Worm (Caenorhabditis elegans) whole organism, L2 larva: Measurements from ENCODE around the gene nhr-18.

Experiments used
- C34F6.9 ChIP-seq: fragments of 150-350 bp; optimal IDR thresholded peaks from 2 replicates; lab custom pipeline; 2014; ENCODE audit warnings: missing biosample characterization, missing genetic modification characterization
- F13H6.1 ChIP-seq: sonication (generic microtip); optimal IDR thresholded peaks from 2 replicates; lab custom pipeline; 2016; ENCODE audit warnings: missing genetic modification characterization, missing compliant biosample characterization
- Y55F3AM.14 ChIP-seq: fragments of 200-800 bp; sonication (Bioruptor generic); optimal IDR thresholded peaks from 2 replicates; lab custom pipeline; 2018; ENCODE audit warnings: mild to moderate bottlenecking, missing genetic modification characterization, missing compliant biosample characterization
- ZK546.5 ChIP-seq: sonication (generic microtip); optimal IDR thresholded peaks from 2 replicates; lab custom pipeline; 2017; ENCODE audit warnings: missing biosample characterization, missing genetic modification characterization
- alr-1 ChIP-seq: fragments of 150-350 bp; optimal IDR thresholded peaks from 2 replicates; lab custom pipeline; 2014; ENCODE audit warnings: missing biosample characterization, missing genetic modification characterization
- ama-1 ChIP-seq: fragments of 150-350 bp; optimal IDR thresholded peaks from 2 replicates; lab custom pipeline; 2018; ENCODE audit warnings: inconsistent platforms
- blmp-1 ChIP-seq: sonication (generic microtip); optimal IDR thresholded peaks from 2 replicates; lab custom pipeline; 2017; ENCODE audit warnings: missing genetic modification characterization, mild to moderate bottlenecking, missing compliant biosample characterization, antibody characterized with exemption, moderate library complexity; ENCODE audit not compliant: insufficient read depth
- ceh-82 ChIP-seq: fragments of 150-350 bp; optimal IDR thresholded peaks from 2 replicates; lab custom pipeline; 2014; ENCODE audit warnings: missing biosample characterization, missing genetic modification characterization
- crh-2 ChIP-seq: sonication (generic microtip); optimal IDR thresholded peaks from 2 replicates; lab custom pipeline; 2017; ENCODE audit warnings: missing biosample characterization, missing genetic modification characterization
- egl-27 ChIP-seq: sonication (generic microtip); optimal IDR thresholded peaks from 3 replicates; lab custom pipeline; 2017; ENCODE audit warnings: missing biosample characterization, missing genetic modification reagents, missing genetic modification characterization
- elt-3 ChIP-seq: sonication (generic microtip); optimal IDR thresholded peaks from 2 replicates; lab custom pipeline; 2017; ENCODE audit warnings: missing biosample characterization, missing genetic modification characterization
- fos-1 ChIP-seq: fragments of 150-350 bp; optimal IDR thresholded peaks from 2 replicates; lab custom pipeline; 2014; ENCODE audit warnings: missing biosample characterization, missing genetic modification characterization
- gmeb-1 ChIP-seq: fragments of 150-350 bp; optimal IDR thresholded peaks from 2 replicates; lab custom pipeline; 2014; ENCODE audit warnings: missing biosample characterization, missing genetic modification characterization
- lin-13 ChIP-seq: fragments of 150-350 bp; optimal IDR thresholded peaks from 2 replicates; lab custom pipeline; 2014; ENCODE audit warnings: missing biosample characterization, missing genetic modification reagents, missing genetic modification characterization
- lin-39 ChIP-seq: fragments of 150-350 bp; optimal IDR thresholded peaks from 2 replicates; lab custom pipeline; 2014; ENCODE audit warnings: missing biosample characterization, missing genetic modification reagents, missing genetic modification characterization
- lsy-2 ChIP-seq, 2 experiments: fragments of 150-350 bp in 1 of 2; sonication (generic microtip) in 1 of 2; optimal IDR thresholded peaks; 2 replicates each; lab custom pipeline; 2014 to 2017; ENCODE audit warnings: missing biosample characterization in 2 of 2, missing genetic modification characterization in 2 of 2
- mab-5 ChIP-seq: fragments of 150-350 bp; optimal IDR thresholded peaks from 2 replicates; lab custom pipeline; 2014; ENCODE audit warnings: missing biosample characterization, missing genetic modification characterization
- mbf-1 ChIP-seq: sonication (generic microtip); optimal IDR thresholded peaks from 2 replicates; lab custom pipeline; 2017; ENCODE audit warnings: missing biosample characterization, missing genetic modification characterization
- mdl-1 ChIP-seq, 2 experiments: fragments of 150-350 bp in 1 of 2; sonication (generic microtip) in 1 of 2; optimal IDR thresholded peaks; 2 replicates each; lab custom pipeline; 2017; ENCODE audit warnings: missing biosample characterization in 2 of 2, missing genetic modification characterization in 2 of 2
- nhr-12 ChIP-seq: fragments of 150-350 bp; optimal IDR thresholded peaks from 2 replicates; lab custom pipeline; 2014; ENCODE audit warnings: missing biosample characterization, missing genetic modification characterization
- nhr-129 ChIP-seq: fragments of 150-350 bp; optimal IDR thresholded peaks from 2 replicates; lab custom pipeline; 2014; ENCODE audit warnings: missing biosample characterization, missing genetic modification characterization
- nhr-25 ChIP-seq: fragments of 150-350 bp; sonication (generic microtip); optimal IDR thresholded peaks from 3 replicates; lab custom pipeline; 2014; ENCODE audit warnings: missing biosample characterization, missing genetic modification characterization
- nhr-6 ChIP-seq: fragments of 150-350 bp; optimal IDR thresholded peaks from 2 replicates; lab custom pipeline; 2014; ENCODE audit warnings: missing biosample characterization, missing genetic modification characterization
- nhr-77 ChIP-seq: fragments of 150-350 bp; optimal IDR thresholded peaks from 2 replicates; lab custom pipeline; 2014; ENCODE audit warnings: missing biosample characterization, missing genetic modification characterization
- sem-4 ChIP-seq: fragments of 150-350 bp; optimal IDR thresholded peaks from 2 replicates; lab custom pipeline; 2014; ENCODE audit warnings: missing biosample characterization, missing genetic modification reagents, missing genetic modification characterization
- skn-1 ChIP-seq: sonication (generic microtip); optimal IDR thresholded peaks from 2 replicates; lab custom pipeline; 2017; ENCODE audit warnings: missing biosample characterization, missing genetic modification characterization
- sma-3 ChIP-seq: sonication (generic microtip); optimal IDR thresholded peaks from 2 replicates; lab custom pipeline; 2016; ENCODE audit warnings: missing genetic modification reagents, missing genetic modification characterization, missing compliant biosample characterization
- sma-9 ChIP-seq, 2 experiments: fragments of 150-350 bp in 1 of 2; sonication (generic microtip) in 1 of 2; optimal IDR thresholded peaks; 2 replicates each; lab custom pipeline; 2014 to 2016; ENCODE audit warnings: missing genetic modification characterization in 2 of 2, mild to moderate bottlenecking in 1 of 2, missing biosample characterization in 1 of 2, missing compliant biosample characterization in 1 of 2, missing genetic modification reagents in 1 of 2, moderate library complexity in 1 of 2
- snpc-4 ChIP-seq: fragments of 150-350 bp; optimal IDR thresholded peaks from 2 replicates; lab custom pipeline; 2014; ENCODE audit warnings: missing biosample characterization, missing genetic modification characterization
- unc-55 ChIP-seq: fragments of 150-350 bp; sonication (generic microtip); optimal IDR thresholded peaks from 3 replicates; lab custom pipeline; 2014; ENCODE audit warnings: missing biosample characterization, missing genetic modification reagents, missing genetic modification characterization
- unc-62 ChIP-seq: fragments of 150-350 bp; optimal IDR thresholded peaks from 2 replicates; lab custom pipeline; 2014; ENCODE audit warnings: missing biosample characterization, missing genetic modification reagents, missing genetic modification characterization
- ztf-11 ChIP-seq: sonication (generic microtip); optimal IDR thresholded peaks from 2 replicates; lab custom pipeline; 2017; ENCODE audit warnings: missing biosample characterization, missing genetic modification characterization
- ztf-4 ChIP-seq: fragments of 150-350 bp; optimal IDR thresholded peaks from 2 replicates; lab custom pipeline; 2014; ENCODE audit warnings: missing biosample characterization, missing genetic modification characterization

Gene nhr-18

DNA sequence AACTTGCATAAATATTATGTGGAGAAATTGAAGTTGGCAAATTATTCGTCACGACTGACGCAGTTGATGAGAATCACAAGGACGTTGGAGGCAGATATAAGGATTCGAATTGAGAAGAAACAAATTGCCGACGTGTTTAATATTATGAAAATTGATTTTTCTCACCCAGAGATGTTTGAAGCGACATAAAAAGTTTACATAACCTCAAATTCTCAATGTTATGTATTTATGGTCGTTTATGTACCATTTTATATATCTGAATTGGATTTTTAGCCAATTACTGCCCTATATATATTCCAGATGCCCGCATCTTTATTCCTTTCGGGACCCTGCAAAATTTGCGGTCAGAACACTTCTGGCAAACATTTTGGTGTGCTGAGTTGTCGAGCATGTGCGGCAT lies 1.8 kb downstream of the nhr-18 start, which contains the start of gene nhr-126:
Gene nhr-126 (plus strand): TSS at position 301 of the 400 bp plus-strand sequence.
- TF ChIP-seq fos-1 (tag; lab: Kevin White, UChicago) (no peak), ztf-11 (tag; lab: Kevin White, UChicago) (no peak), lin-39 (no peak), sem-4 (tag; lab: Kevin White, UChicago) (no peak), sma-9 (GFP tag; optimal IDR thresholded peaks at IDR 0.05; lab: Kevin White, UChicago) (no peak), sma-9 (tag; optimal IDR thresholded peaks at IDR 0.05; lab: Kevin White, UChicago) (no peak), alr-1 (no peak), ceh-82 (tag; lab: Kevin White, UChicago) (no peak), nhr-12 (no peak), snpc-4 (tag; lab: Kevin White, UChicago) (no peak), F13H6.1 (tag; lab: Kevin White, UChicago) (no peak)

DNA sequence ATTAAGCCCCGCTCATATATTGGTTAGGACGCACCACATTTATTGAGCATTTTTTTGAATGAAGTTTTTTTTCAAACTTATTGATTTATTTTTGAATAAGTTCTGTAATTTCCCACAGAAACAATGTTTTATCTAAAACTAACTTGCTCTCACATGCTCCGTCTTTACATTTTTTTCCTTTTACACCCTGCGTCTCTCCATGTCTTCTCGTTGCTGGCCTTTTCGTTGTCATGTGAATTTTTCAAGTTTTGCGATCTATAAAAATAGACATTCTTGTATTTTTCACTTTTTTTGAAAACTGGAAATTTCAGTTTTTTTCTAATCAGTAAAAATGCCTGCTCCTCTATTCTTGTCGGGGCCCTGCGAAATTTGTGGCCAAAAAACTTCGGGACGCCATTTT lies 3.9 kb downstream of the nhr-18 start, which contains the start of gene nhr-134:
Gene nhr-134 (plus strand): TSS at position 312 of the 400 bp plus-strand sequence.
- TF ChIP-seq fos-1 (tag; lab: Kevin White, UChicago) = peak; percentile 4
- TF ChIP-seq mbf-1 (tag; lab: Kevin White, UChicago) = no peak
- TF ChIP-seq crh-2 (tag; lab: Kevin White, UChicago) = peak; percentile 38
- peak; percentile 34 for TF ChIP-seq C34F6.9 (tag; lab: Kevin White, UChicago)

DNA sequence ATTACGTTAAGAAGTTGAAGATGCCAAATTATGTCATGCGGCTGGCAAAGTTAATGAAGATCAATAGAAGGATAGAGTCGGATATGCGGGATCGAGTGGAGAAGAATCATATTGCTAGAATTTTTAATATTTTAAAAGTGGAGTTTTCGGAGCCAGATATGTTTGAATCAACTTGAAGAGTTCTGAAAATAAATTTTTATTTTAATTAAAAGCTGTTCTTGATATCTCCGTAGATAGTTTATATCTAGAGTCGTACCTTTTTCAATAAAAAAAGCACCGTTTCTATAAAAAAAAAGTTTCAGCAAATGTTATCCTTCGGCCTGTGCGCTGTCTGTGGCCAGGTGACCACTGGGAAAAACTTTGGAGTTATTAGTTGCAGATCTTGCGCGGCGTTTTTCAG lies 6.2 kb downstream of the nhr-18 start, which contains the start of gene nhr-96:
Gene nhr-96 (plus strand): TSS at position 301 of the 400 bp plus-strand sequence.
- TF ChIP-seq F13H6.1 (tag; lab: Kevin White, UChicago) = no peak
- no peak for TF ChIP-seq mbf-1 (tag; lab: Kevin White, UChicago)
- no peak for TF ChIP-seq Y55F3AM.14
- no peak for TF ChIP-seq unc-62 (GFP tag; lab: Kevin White, UChicago)
- no peak for TF ChIP-seq lin-39
- no peak for TF ChIP-seq ztf-4 (tag; lab: Kevin White, UChicago)
- no peak for TF ChIP-seq nhr-12
- no peak for TF ChIP-seq egl-27 (tag; lab: Kevin White, UChicago)
- TF ChIP-seq gmeb-1 (tag; lab: Kevin White, UChicago) = no peak
- TF ChIP-seq ztf-11 (tag; lab: Kevin White, UChicago) = no peak
- no peak for TF ChIP-seq blmp-1 (tag; lab: Kevin White, UChicago)
- no peak for TF ChIP-seq mab-5 (tag; lab: Kevin White, UChicago)
- no peak for TF ChIP-seq sma-3 (GFP tag; lab: Kevin White, UChicago)
- no peak for TF ChIP-seq nhr-6
- no peak for TF ChIP-seq elt-3
- TF ChIP-seq ZK546.5 (tag; lab: Kevin White, UChicago) = no peak
- TF ChIP-seq ama-1 (lab: Kevin White, UChicago) = no peak
- no peak for TF ChIP-seq nhr-25 (tag; lab: Kevin White, UChicago)
- TF ChIP-seq, all 48 proteins: peak for 0

DNA sequence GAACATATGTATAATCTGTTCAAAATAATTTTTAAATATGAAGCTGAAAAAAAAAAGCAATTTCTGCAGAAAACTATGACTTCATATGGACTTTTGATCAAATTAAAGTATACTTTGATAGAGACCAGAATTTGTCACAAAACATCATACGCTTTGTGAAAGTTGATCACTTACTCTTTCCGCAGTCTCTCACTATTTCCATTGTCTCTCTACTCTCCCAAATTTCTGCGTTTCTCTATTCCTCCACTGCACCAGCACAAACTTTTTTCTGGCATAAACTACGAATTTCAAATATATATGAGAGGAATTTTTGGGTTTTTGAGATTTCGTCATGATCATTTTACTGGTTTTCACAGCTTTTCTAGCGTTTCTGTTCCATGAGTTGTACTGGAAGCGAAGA lies 8.8 kb downstream of the nhr-18 start, which contains the start of gene cyp-33C4:
Gene cyp-33C4 (plus strand): TSS at position 293 of the 400 bp plus-strand sequence.
- TF ChIP-seq gmeb-1 (tag; lab: Kevin White, UChicago) (peak; percentile 3), nhr-25 (tag; lab: Kevin White, UChicago) (no peak), nhr-129 (tag; lab: Kevin White, UChicago) (peak; percentile 7), sma-9 (GFP tag; optimal IDR thresholded peaks at IDR 0.05; lab: Kevin White, UChicago) (peak; percentile 32), sma-9 (tag; optimal IDR thresholded peaks at IDR 0.05; lab: Kevin White, UChicago) (no peak), ceh-82 (tag; lab: Kevin White, UChicago) (no peak), unc-55 (peak; percentile 34), fos-1 (tag; lab: Kevin White, UChicago) (peak; percentile 31), skn-1 (tag; lab: Kevin White, UChicago) (no peak), nhr-77 (tag; lab: Kevin White, UChicago) (no peak), C34F6.9 (tag; lab: Kevin White, UChicago) (peak; percentile 28)

DNA sequence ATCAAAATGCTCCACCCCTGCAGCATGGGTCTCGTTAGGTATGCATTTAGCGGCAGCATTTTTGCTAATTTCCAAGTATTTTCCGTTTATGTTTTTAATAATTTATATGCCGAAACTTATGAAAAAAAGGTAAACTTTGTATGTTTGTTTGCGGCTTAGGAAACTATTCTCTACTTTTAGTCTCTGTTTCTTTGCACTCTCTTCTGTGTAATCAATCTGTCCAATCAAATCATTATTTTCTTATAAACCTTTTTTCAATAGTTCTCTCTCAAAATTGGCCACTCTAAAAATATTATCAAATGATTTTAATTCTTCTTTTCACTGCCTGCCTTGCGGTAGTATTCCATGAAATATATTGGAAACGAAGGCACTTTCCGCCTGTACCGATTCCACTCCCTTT lies 11.0 kb downstream of the nhr-18 start:
- TF ChIP-seq gmeb-1 (tag; lab: Kevin White, UChicago) (peak; percentile 16), nhr-129 (tag; lab: Kevin White, UChicago) (no peak), lin-39 (no peak)

DNA sequence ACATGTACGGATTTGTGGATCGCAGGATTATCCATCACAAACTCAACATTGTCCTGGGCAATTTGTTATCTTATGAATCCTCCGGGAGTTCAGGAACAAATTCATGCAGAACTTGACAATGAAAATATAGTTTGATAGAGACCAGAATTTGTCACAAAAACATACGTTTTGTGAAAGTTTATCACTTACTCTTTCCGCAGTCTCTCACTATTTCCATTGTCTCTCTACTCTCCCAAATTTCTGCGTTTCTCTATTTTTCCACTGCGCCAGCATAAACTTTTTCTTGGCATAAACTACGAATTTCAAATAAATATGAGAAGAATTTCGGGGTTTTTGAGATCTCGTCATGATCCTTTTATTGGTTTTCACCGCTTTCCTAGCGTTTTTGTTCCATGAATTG lies 15.6 kb downstream of the nhr-18 start, which contains the start of gene cyp-33C3:
Gene cyp-33C3 (plus strand): TSS at position 149 of the 400 bp plus-strand sequence.
- TF ChIP-seq sma-9 (GFP tag; optimal IDR thresholded peaks at IDR 0.05; lab: Kevin White, UChicago) (no peak), sma-9 (tag; optimal IDR thresholded peaks at IDR 0.05; lab: Kevin White, UChicago) (no peak), F13H6.1 (tag; lab: Kevin White, UChicago) (no peak), lsy-2 (tag; optimal IDR thresholded peaks at IDR 0.05; lab: Kevin White, UChicago) (no peak), egl-27 (tag; lab: Kevin White, UChicago) (no peak), ceh-82 (tag; lab: Kevin White, UChicago) (no peak), lin-13 (GFP tag; lab: Kevin White, UChicago) (no peak), mdl-1 (tag; optimal IDR thresholded peaks at IDR 0.05; lab: Kevin White, UChicago) (no peak), ama-1 (lab: Kevin White, UChicago) (no peak)
